Fruit fly (Drosophila melanogaster): ENCODE results near the gene Jon99Cii.

Gene Jon99Cii

DNA sequence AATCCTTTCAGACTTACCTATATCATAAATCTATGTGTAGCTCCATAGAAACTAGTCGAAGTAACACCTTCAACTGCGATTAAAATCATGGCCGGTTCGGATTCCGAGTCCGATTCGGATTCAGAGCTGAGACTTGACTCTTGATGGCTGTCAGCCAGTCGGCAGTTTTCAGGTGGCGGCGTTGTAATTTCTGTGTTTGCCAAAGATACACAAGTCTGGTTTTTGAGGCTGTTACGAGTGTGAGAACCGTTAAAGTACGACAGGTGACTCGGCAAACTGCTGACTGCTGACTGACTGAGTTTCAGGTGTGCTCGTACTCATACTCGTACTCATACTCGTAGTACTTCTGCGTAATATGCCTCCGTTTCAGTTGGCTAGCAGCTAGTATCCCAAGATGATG is 33.2 kb downstream of the Jon99Cii start (continued):
- TF ChIP-seq D (optimal IDR thresholded peaks at IDR 0.05) (no peak), D (GFP tag; optimal IDR thresholded peaks at IDR 0.05) (no peak), ssp (GFP tag; IDR thresholded peaks at IDR 0.05) (no peak), stwl (tag; optimal IDR thresholded peaks at IDR 0.05) (no peak), cg (GFP tag; optimal IDR thresholded peaks at IDR 0.05) (no peak), CG31365 (tag; optimal IDR thresholded peaks at IDR 0.05) (peak; percentile 19), CG9437 (GFP tag; optimal IDR thresholded peaks at IDR 0.05) (no peak), ems (GFP tag; optimal IDR thresholded peaks at IDR 0.05) (no peak), vfl (GFP tag; optimal IDR thresholded peaks at IDR 0.05) (no peak), CG10274 (GFP tag; optimal IDR thresholded peaks at IDR 0.05) (no peak), H2.0 (GFP tag; IDR thresholded peaks at IDR 0.05) (no peak), pb (GFP tag; optimal IDR thresholded peaks at IDR 0.05) (no peak), ftz-f1 (GFP tag; optimal IDR thresholded peaks at IDR 0.05) (no peak), MTF-1 (GFP tag; optimal IDR thresholded peaks at IDR 0.05; ENCODE audit: borderline replicate concordance) (no peak), CkIIα-i1 (GFP tag; IDR thresholded peaks at IDR 0.05) (no peak), Ravus (GFP tag; IDR thresholded peaks at IDR 0.05) (no peak), kay (GFP tag; optimal IDR thresholded peaks at IDR 0.05) (no peak), nerfin-1 (tag; optimal IDR thresholded peaks at IDR 0.05) (no peak), Awh (GFP tag; IDR thresholded peaks at IDR 0.05) (no peak; the same call in 1 of the 2 replicates), CG14441 (GFP tag; IDR thresholded peaks at IDR 0.05) (no peak), Med (GFP tag) (peak; percentile 92), CG17328 (GFP tag; IDR thresholded peaks at IDR 0.05) (no peak), Elba2 (GFP tag; optimal IDR thresholded peaks at IDR 0.05) (no peak), CG8765 (GFP tag; IDR thresholded peaks at IDR 0.05) (no peak), CG17186 (GFP tag; optimal IDR thresholded peaks at IDR 0.05) (no peak), CG14050 (GFP tag; IDR thresholded peaks at IDR 0.05) (no peak), Max (GFP tag; optimal IDR thresholded peaks at IDR 0.05) (no peak), shn (GFP tag; optimal IDR thresholded peaks at IDR 0.05) (peak; percentile 2), CG30403 (GFP tag; optimal IDR thresholded peaks at IDR 0.05) (no peak), CG10543 (GFP tag; optimal IDR thresholded peaks at IDR 0.05) (peak; percentile 6), Dad (GFP tag; optimal IDR thresholded peaks at IDR 0.05) (no peak), dpn (GFP tag; optimal IDR thresholded peaks at IDR 0.05) (no peak), pum (GFP tag; optimal IDR thresholded peaks at IDR 0.05) (no peak), mld (GFP tag; IDR thresholded peaks at IDR 0.05; ENCODE audit: partially characterized antibody) (no peak), maf-S (GFP tag; optimal IDR thresholded peaks at IDR 0.05) (no peak), sens-2 (GFP tag; IDR thresholded peaks at IDR 0.05) (no peak), CG9932 (GFP tag; IDR thresholded peaks at IDR 0.05) (no peak; the same call in 1 of the 2 replicates), Nf-YC (tag; optimal IDR thresholded peaks at IDR 0.05) (no peak), Bgb (GFP tag; IDR thresholded peaks at IDR 0.05; ENCODE audit: partially characterized antibody) (no peak), CG10321 (GFP tag; IDR thresholded peaks at IDR 0.05) (no peak), Stat92E (GFP tag; optimal IDR thresholded peaks at IDR 0.05) (no peak), dm (GFP tag; optimal IDR thresholded peaks at IDR 0.05) (no peak), Atf6 (GFP tag; IDR thresholded peaks at IDR 0.05) (peak; percentile 38; the same call in 1 of the 2 replicates), lmd (GFP tag; IDR thresholded peaks at IDR 0.05) (no peak), vnd (GFP tag; IDR thresholded peaks at IDR 0.05; ENCODE audit: partially characterized antibody) (no peak), CG12942 (GFP tag; optimal IDR thresholded peaks at IDR 0.05) (no peak), toy (GFP tag; IDR thresholded peaks at IDR 0.05) (0 out of 2 replicates have a peak, but pooled peaks have one; percentile 44), dysf (GFP tag; IDR thresholded peaks at IDR 0.05) (peak; percentile 8; the same call in 1 of the 3 replicates), fd64A (GFP tag; optimal IDR thresholded peaks at IDR 0.05) (no peak), CG14860 (GFP tag; IDR thresholded peaks at IDR 0.05; ENCODE audit: partially characterized antibody) (no peak), GATAe (GFP tag; conservative IDR thresholded peaks at IDR 0.05) (no peak), tin (GFP tag; optimal IDR thresholded peaks at IDR 0.05) (no peak), ro (GFP tag; IDR thresholded peaks at IDR 0.05) (no peak)
